Worm (Caenorhabditis elegans): ENCODE results near the gene hsp-60.
A peak's percentile ranks its signal among the peaks of the same experiment; 100 is the strongest.

- no peak for TF ChIP-seq lsy-2 (tag; optimal IDR thresholded peaks at IDR 0.05)
- no peak for TF ChIP-seq daf-16 (GFP tag; optimal IDR thresholded peaks at IDR 0.05)
- TF ChIP-seq daf-16 (tag; optimal IDR thresholded peaks at IDR 0.05), result no peak
- no peak for TF ChIP-seq ZK546.5 (tag; optimal IDR thresholded peaks at IDR 0.05)
- no peak for TF ChIP-seq F37D6.2 (tag; optimal IDR thresholded peaks at IDR 0.05)
- no peak for TF ChIP-seq unc-130 (GFP tag; optimal IDR thresholded peaks at IDR 0.05)
- TF ChIP-seq lin-13 (GFP tag; optimal IDR thresholded peaks at IDR 0.05), result no peak
- no peak for TF ChIP-seq mes-2 (tag; optimal IDR thresholded peaks at IDR 0.05; ENCODE audit: poor library complexity, severe bottlenecking)
- no peak for TF ChIP-seq ceh-82 (tag; optimal IDR thresholded peaks at IDR 0.05)
- TF ChIP-seq skn-1 (tag; optimal IDR thresholded peaks at IDR 0.05), result no peak
- TF ChIP-seq vab-7 (GFP tag; IDR thresholded peaks at IDR 0.05), result peak; percentile 53; the same call in 1 of the 2 replicates
- TF ChIP-seq egl-27 (tag; optimal IDR thresholded peaks at IDR 0.05), result no peak
- no peak for TF ChIP-seq dmd-8 (GFP tag; IDR thresholded peaks at IDR 0.05)
- TF ChIP-seq F49E8.2 (tag; optimal IDR thresholded peaks at IDR 0.05; ENCODE audit: borderline replicate concordance), result no peak
- no peak for TF ChIP-seq lin-38 (GFP tag; IDR thresholded peaks at IDR 0.05)
Measured at ce11 chrIII:1664761-1665266, 45.3 kb downstream of the hsp-60 start, which contains the start of gene Y22D7AL.16.
